Worm (Caenorhabditis elegans): ENCODE results near the gene T05A1.5.

Gene T05A1.5

DNA sequence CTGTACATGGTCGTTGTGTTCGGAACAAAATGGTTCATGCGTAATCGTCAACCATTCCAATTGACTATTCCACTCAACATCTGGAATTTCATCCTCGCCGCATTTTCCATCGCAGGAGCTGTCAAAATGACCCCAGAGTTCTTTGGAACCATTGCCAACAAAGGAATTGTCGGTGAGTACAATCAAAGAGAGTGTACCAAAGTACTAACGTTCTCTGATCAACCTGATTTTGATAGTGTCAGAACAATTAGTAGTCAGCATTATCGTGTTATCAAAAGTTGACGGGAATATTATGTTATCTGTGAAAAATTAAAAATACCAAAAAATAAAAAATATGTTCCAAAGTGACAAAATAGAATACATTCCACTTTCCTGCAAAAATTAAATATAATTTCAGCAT, 19.1 kb upstream of the T05A1.5 start:
- no peak for TF ChIP-seq mab-9 (GFP tag; IDR thresholded peaks at IDR 0.05)
- TF ChIP-seq elt-2 (tag; optimal IDR thresholded peaks at IDR 0.05): peak; percentile 51

DNA sequence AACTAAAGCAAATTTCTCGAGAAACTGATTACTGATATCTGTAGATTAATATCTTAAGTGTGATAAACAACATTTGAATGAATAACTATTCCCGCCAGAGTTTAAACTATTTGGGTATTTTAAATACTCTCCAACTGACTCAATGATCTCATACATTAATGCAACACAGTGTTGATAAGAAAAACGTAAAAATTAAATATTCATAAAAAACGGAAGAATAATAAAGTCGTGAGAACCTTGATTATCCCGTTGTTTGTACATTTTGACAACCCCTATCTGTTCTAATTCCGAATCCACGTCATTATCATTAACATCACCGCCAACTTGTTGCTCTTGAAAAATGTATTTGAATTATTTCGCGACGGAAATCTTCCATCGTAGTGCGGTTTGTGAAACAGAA, 16.4 kb upstream of the T05A1.5 start, which contains the start of gene elo-7:
elo-7 (plus strand) TSS at position 301 of the 400 bp plus-strand sequence.
- TF ChIP-seq Y116A8C.19 (tag; optimal IDR thresholded peaks at IDR 0.05; ENCODE audit: borderline replicate concordance) (no peak), dsc-1 (tag; optimal IDR thresholded peaks at IDR 0.05) (no peak), aly-2 (tag; optimal IDR thresholded peaks at IDR 0.05) (no peak), lin-15B (tag; optimal IDR thresholded peaks at IDR 0.05) (no peak), jun-1 (tag; optimal IDR thresholded peaks at IDR 0.05) (no peak), ceh-63 (GFP tag; optimal IDR thresholded peaks at IDR 0.05) (no peak), nhr-19 (GFP tag; conservative IDR thresholded peaks at IDR 0.05) (no peak), nhr-237 (tag; optimal IDR thresholded peaks at IDR 0.05) (no peak), mep-1 (tag; optimal IDR thresholded peaks at IDR 0.05) (no peak)

DNA sequence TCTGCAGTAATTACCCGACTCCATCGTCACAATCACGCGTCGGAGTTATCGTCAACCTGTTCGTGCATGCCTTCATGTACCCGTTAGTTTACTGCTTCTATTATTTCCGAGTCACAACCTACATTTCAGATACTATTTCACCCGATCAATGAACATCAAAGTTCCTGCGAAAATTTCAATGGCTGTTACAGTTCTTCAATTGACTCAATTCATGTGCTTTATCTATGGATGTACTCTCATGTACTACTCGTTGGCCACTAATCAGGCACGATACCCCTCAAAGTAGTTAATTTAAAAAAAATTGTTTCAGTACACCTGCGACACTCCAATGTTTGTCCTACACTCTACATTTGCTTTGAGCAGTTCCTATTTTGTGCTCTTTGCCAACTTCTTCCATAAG, 15.3 kb upstream of the T05A1.5 start:
- TF ChIP-seq nhr-71 (tag; optimal IDR thresholded peaks at IDR 0.05) (peak; percentile 15), unc-86 (tag; optimal IDR thresholded peaks at IDR 0.05) (no peak), snu-23 (GFP tag; optimal IDR thresholded peaks at IDR 0.05) (peak; percentile 9), nhr-90 (tag; optimal IDR thresholded peaks at IDR 0.05; ENCODE audit: poor library complexity) (peak; percentile 34), ceh-90 (tag; optimal IDR thresholded peaks at IDR 0.05) (no peak)

DNA sequence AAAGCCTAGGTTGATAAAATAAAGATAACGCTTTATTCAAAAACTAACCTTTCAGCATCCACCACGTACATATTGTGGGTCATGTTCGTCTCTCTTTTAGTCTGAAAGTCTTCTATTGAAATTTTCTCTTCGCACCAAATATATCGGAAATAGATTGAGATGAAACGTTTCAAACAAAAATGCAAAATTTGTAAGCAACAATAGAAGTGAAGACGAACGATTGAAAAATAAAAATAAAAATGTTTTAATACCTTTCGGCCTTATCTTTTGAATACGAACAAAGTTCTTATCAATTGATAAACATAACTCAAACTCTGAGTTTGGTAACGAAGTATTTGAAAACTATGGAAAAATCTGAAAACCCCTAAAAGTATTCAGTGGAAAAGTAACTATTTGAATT, 13.0 kb upstream of the T05A1.5 start, which contains the start of gene F56H11.2:
F56H11.2 (minus strand) TSS at position 101 of the 400 bp plus-strand sequence.
- no peak for TF ChIP-seq mab-9 (GFP tag; IDR thresholded peaks at IDR 0.05)
- TF ChIP-seq lin-35 (GFP tag; optimal IDR thresholded peaks at IDR 0.05): no peak
- TF ChIP-seq skn-1 (tag; optimal IDR thresholded peaks at IDR 0.05): no peak
- TF ChIP-seq nhr-12 (tag; optimal IDR thresholded peaks at IDR 0.05): no peak
- TF ChIP-seq unc-62 (GFP tag; optimal IDR thresholded peaks at IDR 0.05): no peak
- TF ChIP-seq ceh-82 (tag; optimal IDR thresholded peaks at IDR 0.05): no peak
- TF ChIP-seq grh-1 (GFP tag; IDR thresholded peaks at IDR 0.05): no peak
- no peak for TF ChIP-seq isw-1 (GFP tag; IDR thresholded peaks at IDR 0.05)
- TF ChIP-seq irx-1 (tag; optimal IDR thresholded peaks at IDR 0.05): no peak
- no peak for TF ChIP-seq nhr-77 (tag; optimal IDR thresholded peaks at IDR 0.05)
- TF ChIP-seq dsc-1 (tag; optimal IDR thresholded peaks at IDR 0.05): no peak
- no peak for TF ChIP-seq elt-2 (tag; optimal IDR thresholded peaks at IDR 0.05)
- no peak for TF ChIP-seq nhr-84 (tag; optimal IDR thresholded peaks at IDR 0.05)
- TF ChIP-seq lin-13 (GFP tag; optimal IDR thresholded peaks at IDR 0.05): no peak
- TF ChIP-seq zag-1 (tag; optimal IDR thresholded peaks at IDR 0.05): no peak
- TF ChIP-seq lsy-2 (tag; optimal IDR thresholded peaks at IDR 0.05): no peak
- no peak for TF ChIP-seq aha-1 (tag; optimal IDR thresholded peaks at IDR 0.05)
- TF ChIP-seq mef-2 (tag; optimal IDR thresholded peaks at IDR 0.05): no peak
- no peak for TF ChIP-seq efl-3 (GFP tag; optimal IDR thresholded peaks at IDR 0.05)

DNA sequence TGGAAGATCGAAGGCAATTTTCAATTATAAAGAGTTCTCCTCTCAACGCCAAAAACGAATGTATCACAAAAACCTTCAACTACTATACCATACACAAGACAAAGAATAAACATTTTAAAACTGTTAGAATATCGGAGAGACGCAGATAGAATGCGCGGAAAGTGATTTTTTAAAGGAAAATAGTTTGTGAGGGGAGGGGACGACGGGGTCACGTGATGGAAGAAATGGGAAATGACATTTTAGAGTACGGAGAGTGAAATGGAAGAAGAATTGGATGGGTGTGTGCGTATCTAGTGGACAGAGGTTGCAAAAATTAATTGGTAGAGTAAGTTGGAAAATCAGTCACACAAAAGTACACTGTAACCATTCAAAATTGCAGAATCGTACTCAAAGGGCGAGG, 11.7 kb upstream of the T05A1.5 start:
- TF ChIP-seq nhr-237 (tag; optimal IDR thresholded peaks at IDR 0.05) (peak; percentile 53), nhr-85 (tag) (peak; percentile 96), grh-1 (GFP tag; IDR thresholded peaks at IDR 0.05) (peak; percentile 63; the same call in 1 of the 2 replicates), ceh-82 (tag; optimal IDR thresholded peaks at IDR 0.05) (no peak), nhr-71 (tag; optimal IDR thresholded peaks at IDR 0.05) (peak; percentile 82), nhr-47 (tag; optimal IDR thresholded peaks at IDR 0.05) (peak; percentile 62), fos-1 (tag; optimal IDR thresholded peaks at IDR 0.05) (peak; percentile 23), elt-3 (tag; optimal IDR thresholded peaks at IDR 0.05) (peak in 2 of 6 experiments; percentile 57 to 82), blmp-1 (tag; optimal IDR thresholded peaks at IDR 0.05) (peak; percentile 94), lin-35 (GFP tag; optimal IDR thresholded peaks at IDR 0.05) (peak; percentile 9 to 66), xbp-1 (tag; optimal IDR thresholded peaks at IDR 0.05) (peak; percentile 59), ets-5 (GFP tag; IDR thresholded peaks at IDR 0.05) (no peak), lin-14 (GFP tag; optimal IDR thresholded peaks at IDR 0.05) (peak; percentile 85), zip-4 (GFP tag; optimal IDR thresholded peaks at IDR 0.05) (no peak), mdl-1 (tag; optimal IDR thresholded peaks at IDR 0.05) (peak in 1 of 2 experiments; percentile 71), lin-13 (GFP tag; optimal IDR thresholded peaks at IDR 0.05) (peak; percentile 63), snpc-4 (tag; optimal IDR thresholded peaks at IDR 0.05) (peak; percentile 37), unc-130 (tag; optimal IDR thresholded peaks at IDR 0.05) (peak; percentile 21), ztf-11 (tag; optimal IDR thresholded peaks at IDR 0.05) (no peak), nhr-90 (tag; optimal IDR thresholded peaks at IDR 0.05; ENCODE audit: poor library complexity) (peak; percentile 86), ceh-88 (GFP tag; IDR thresholded peaks at IDR 0.05) (peak; percentile 36; the same call in 1 of the 2 replicates)

Measured in whole organism, L1 larva.